Worm (Caenorhabditis elegans) whole organism, early embryonic: ENCODE measurements around the gene F56H9.6.

Experiments
- B0310.2 ChIP-seq: sonication (generic microtip); optimal IDR thresholded peaks from 2 replicates; lab custom pipeline; 2016; ENCODE audit warnings: mild to moderate bottlenecking, missing genetic modification characterization, missing compliant biosample characterization
- ama-1 ChIP-seq: fragments of 150-350 bp; optimal IDR thresholded peaks from 2 replicates; lab custom pipeline; 2014
- ceh-36 ChIP-seq: sonication (generic microtip); optimal IDR thresholded peaks from 2 replicates; lab custom pipeline; 2016; ENCODE audit warnings: missing genetic modification characterization, inconsistent platforms, missing compliant biosample characterization
- ets-7 ChIP-seq: sonication (generic microtip); optimal IDR thresholded peaks from 2 replicates; lab custom pipeline; 2016; ENCODE audit warnings: missing genotype, missing genetic modification characterization, missing compliant biosample characterization
- hmg-4 ChIP-seq: fragments of 200-800 bp; sonication (Bioruptor generic); optimal IDR thresholded peaks from 2 replicates; lab custom pipeline; 2018; ENCODE audit warnings: mild to moderate bottlenecking, missing genetic modification characterization, missing compliant biosample characterization
- scrt-1 ChIP-seq: fragments of 200-800 bp; sonication (Bioruptor generic); IDR thresholded peaks from 2 replicates; pipeline ENCODE4 v1.3.6; 2022; ENCODE audit warnings: missing genetic modification characterization, missing compliant biosample characterization
- sea-1 ChIP-seq: fragments of 200-800 bp; sonication (Bioruptor generic); conservative IDR thresholded peaks from 2 replicates; pipeline ENCODE4 v1.3.6; 2022; ENCODE audit warnings: missing genetic modification characterization, missing compliant biosample characterization
- tbx-11 ChIP-seq: fragments of 200-800 bp; sonication (Bioruptor generic); IDR thresholded peaks from 2 replicates; pipeline ENCODE4 v1.3.6; 2022; ENCODE audit warnings: missing genetic modification characterization, missing compliant biosample characterization
- tbx-37 ChIP-seq: fragments of 200-800 bp; sonication (Bioruptor generic); conservative IDR thresholded peaks from 2 replicates; pipeline ENCODE4 v1.3.6; 2022; ENCODE audit warnings: missing genetic modification reagents, missing genetic modification characterization, missing compliant biosample characterization

DNA sequence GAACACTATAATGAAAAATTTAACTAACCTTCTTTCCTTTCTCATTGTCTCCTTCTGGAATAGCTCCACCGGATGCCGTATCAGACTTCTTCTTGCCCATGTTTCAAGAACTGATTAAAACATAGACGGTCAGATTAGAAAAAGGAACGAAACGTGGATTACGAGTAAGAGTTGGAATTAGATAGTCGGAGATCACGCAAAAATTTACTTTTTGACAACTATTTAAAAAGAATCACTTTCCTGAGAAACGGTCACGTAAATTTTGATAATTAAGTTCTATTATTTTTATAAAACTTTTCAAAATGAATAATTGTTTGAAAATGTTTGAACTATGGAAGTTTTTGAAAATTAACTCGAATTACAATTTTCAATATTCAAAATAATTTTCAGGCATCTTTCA, 17.5 kb downstream of the F56H9.6 start, which contains the start of gene cyc-2.2:
- TF ChIP-seq ceh-36 (tag; lab: Kevin White, UChicago) (no peak), sea-1 (GFP tag; lab: Robert Waterston, UW) (no peak), ama-1 (lab: Kevin White, UChicago) (no peak), scrt-1 (no peak), hmg-4 (GFP tag; lab: Kevin White, UChicago) (no peak), tbx-37 (GFP tag; lab: Robert Waterston, UW) (no peak), tbx-11 (GFP tag; lab: Robert Waterston, UW) (no peak), B0310.2 (tag; lab: Kevin White, UChicago) (no peak), ets-7 (tag; lab: Kevin White, UChicago) (no peak)
